Worm (Caenorhabditis elegans) whole organism, L2 larva: ENCODE results near the gene twk-43.

Source experiments
- ZK546.5 ChIP-seq: sonication (generic microtip); optimal IDR thresholded peaks from 2 replicates; lab custom pipeline; 2017; ENCODE audit warnings: missing biosample characterization, missing genetic modification characterization
- aly-2 ChIP-seq: fragments of 150-350 bp; optimal IDR thresholded peaks from 2 replicates; lab custom pipeline; 2014; ENCODE audit warnings: missing biosample characterization, missing genetic modification characterization
- ama-1 ChIP-seq: fragments of 150-350 bp; optimal IDR thresholded peaks from 2 replicates; lab custom pipeline; 2018; ENCODE audit warnings: inconsistent platforms
- ceh-82 ChIP-seq: fragments of 150-350 bp; optimal IDR thresholded peaks from 2 replicates; lab custom pipeline; 2014; ENCODE audit warnings: missing biosample characterization, missing genetic modification characterization
- lin-11 ChIP-seq: fragments of 150-350 bp; sonication (generic microtip); optimal IDR thresholded peaks from 2 replicates; lab custom pipeline; 2014; ENCODE audit warnings: missing biosample characterization, missing genetic modification characterization, inconsistent platforms, mixed read lengths
- lin-13 ChIP-seq: fragments of 150-350 bp; optimal IDR thresholded peaks from 2 replicates; lab custom pipeline; 2014; ENCODE audit warnings: missing biosample characterization, missing genetic modification reagents, missing genetic modification characterization
- mab-5 ChIP-seq: fragments of 150-350 bp; optimal IDR thresholded peaks from 2 replicates; lab custom pipeline; 2014; ENCODE audit warnings: missing biosample characterization, missing genetic modification characterization
- nhr-12 ChIP-seq: fragments of 150-350 bp; optimal IDR thresholded peaks from 2 replicates; lab custom pipeline; 2014; ENCODE audit warnings: missing biosample characterization, missing genetic modification characterization
- sma-9 ChIP-seq, 2 experiments: fragments of 150-350 bp in 1 of 2; sonication (generic microtip) in 1 of 2; optimal IDR thresholded peaks; 2 replicates each; lab custom pipeline; 2014 to 2016; ENCODE audit warnings: missing genetic modification characterization in 2 of 2, mild to moderate bottlenecking in 1 of 2, missing biosample characterization in 1 of 2, missing compliant biosample characterization in 1 of 2, missing genetic modification reagents in 1 of 2, moderate library complexity in 1 of 2
- snpc-4 ChIP-seq: fragments of 150-350 bp; optimal IDR thresholded peaks from 2 replicates; lab custom pipeline; 2014; ENCODE audit warnings: missing biosample characterization, missing genetic modification characterization
- zag-1 ChIP-seq: fragments of 150-350 bp; optimal IDR thresholded peaks from 2 replicates; lab custom pipeline; 2014; ENCODE audit warnings: missing biosample characterization, missing genetic modification characterization
- ztf-1 ChIP-seq: fragments of 200-800 bp; sonication (Bioruptor generic); conservative IDR thresholded peaks from 2 replicates; pipeline ENCODE4 v1.3.6; 2022; ENCODE audit warnings: missing genetic modification characterization, missing compliant biosample characterization

DNA sequence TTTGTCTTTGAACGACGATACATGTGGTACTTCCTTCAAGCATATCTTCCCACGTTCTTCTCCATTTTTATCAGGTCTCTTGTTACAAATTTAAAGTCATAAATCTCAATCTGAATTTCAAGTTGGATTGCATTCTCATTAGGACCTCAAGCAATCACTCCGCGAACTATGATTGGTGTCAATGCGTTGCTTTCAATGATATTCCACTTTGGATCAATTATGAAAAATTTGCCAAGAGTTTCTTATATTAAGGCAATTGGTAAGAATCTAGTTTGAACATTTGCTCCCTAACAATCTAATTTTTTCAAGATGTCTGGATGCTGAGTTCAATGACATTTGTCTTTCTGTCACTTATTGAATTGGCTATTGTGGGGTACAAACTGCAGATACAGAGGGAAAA lies 3.8 kb upstream of the twk-43 start:
- TF ChIP-seq zag-1 (tag; lab: Kevin White, UChicago) (no peak), aly-2 (tag; lab: Kevin White, UChicago) (no peak), mab-5 (no peak), ceh-82 (tag; lab: Kevin White, UChicago) (no peak), snpc-4 (tag; lab: Kevin White, UChicago) (no peak), ztf-1 (GFP tag; lab: Robert Waterston, UW) (no peak), lin-13 (GFP tag; lab: Kevin White, UChicago) (no peak), ama-1 (no peak), sma-9 (GFP tag; optimal IDR thresholded peaks at IDR 0.05; lab: Kevin White, UChicago) (no peak), sma-9 (tag; optimal IDR thresholded peaks at IDR 0.05; lab: Kevin White, UChicago) (no peak), ZK546.5 (tag; lab: Kevin White, UChicago) (no peak), nhr-12 (tag; lab: Kevin White, UChicago) (no peak), lin-11 (tag; lab: Kevin White, UChicago) (no peak)
